Fruit fly (Drosophila melanogaster): ENCODE results near the gene WASp.

dm6 chr3R:28810942-28811676 lies 20.7 kb downstream of the WASp start, which contains the start of gene wdn:
- TF ChIP-seq CG12768 (GFP tag; optimal IDR thresholded peaks at IDR 0.05) (no peak), CG14711 (tag; optimal IDR thresholded peaks at IDR 0.05) (no peak), Hr96 (GFP tag; optimal IDR thresholded peaks at IDR 0.05) (peak; percentile 31)

Measured in whole organism, adult.